Worm (Caenorhabditis elegans): ENCODE measurements around the gene C53C11.4.

- no peak for TF ChIP-seq flt-1 (GFP tag; IDR thresholded peaks at IDR 0.05)
- TF ChIP-seq ama-1 (optimal IDR thresholded peaks at IDR 0.05) = no peak
- no peak for TF ChIP-seq hmg-4 (GFP tag; optimal IDR thresholded peaks at IDR 0.05)
- no peak for TF ChIP-seq tbx-37 (GFP tag; conservative IDR thresholded peaks at IDR 0.05)
- TF ChIP-seq pes-1 (GFP tag; IDR thresholded peaks at IDR 0.05) = no peak
- no peak for TF ChIP-seq tbx-11 (GFP tag; IDR thresholded peaks at IDR 0.05)
- no peak for TF ChIP-seq F13C5.2 (tag; optimal IDR thresholded peaks at IDR 0.05)
- TF ChIP-seq ceh-36 (tag; optimal IDR thresholded peaks at IDR 0.05) = no peak
These were observed 8.3 kb upstream of the C53C11.4 start, which contains the start of gene fbxa-120 for ce11 chrX:17302419-17302818.
